Fruit fly (Drosophila melanogaster) whole organism, embryonic: Measurements from ENCODE around the gene Pink1.

Source experiments
- B-H1 ChIP-seq: fragments of 200-800 bp; sonication (Bioruptor generic); IDR thresholded peaks from 3 replicates; pipeline ENCODE4 v1.3.6; 2022; ENCODE audit warnings: missing biosample characterization, missing genetic modification characterization
- Bgb ChIP-seq: fragments of 200-800 bp; sonication (Bioruptor generic); IDR thresholded peaks from 2 replicates; pipeline ENCODE4 v1.3.6; 2022; ENCODE audit warnings: missing biosample characterization, missing genetic modification characterization; ENCODE audit not compliant: partially characterized antibody
- CG10147 ChIP-seq: fragments of 200-800 bp; sonication (Bioruptor generic); optimal IDR thresholded peaks from 2 replicates; lab custom pipeline; 2019; ENCODE audit warnings: missing biosample characterization, mild to moderate bottlenecking, missing genetic modification characterization, moderate library complexity
- CG10209 ChIP-seq: fragments of 200-800 bp; sonication (Bioruptor generic); optimal IDR thresholded peaks from 3 replicates; lab custom pipeline; 2017; ENCODE audit warnings: missing biosample characterization, mild to moderate bottlenecking, missing genetic modification characterization, missing genetic modification reagents
- CG1024 ChIP-seq: fragments of 200-800 bp; sonication (Bioruptor generic); IDR thresholded peaks from 2 replicates; pipeline ENCODE4 v1.3.6; 2022; ENCODE audit warnings: missing biosample characterization, missing genetic modification characterization
- CG11456 ChIP-seq: fragments of 200-800 bp; sonication (Bioruptor generic); IDR thresholded peaks from 3 replicates; pipeline ENCODE4 v1.3.6; 2022; ENCODE audit warnings: missing biosample characterization, missing genetic modification characterization
- CG11695 ChIP-seq: fragments of 200-800 bp; sonication (Bioruptor generic); IDR thresholded peaks from 3 replicates; pipeline ENCODE4 v1.3.6; 2022; ENCODE audit warnings: missing biosample characterization, missing genetic modification characterization
- CG11723 ChIP-seq: fragments of 200-800 bp; sonication (Bioruptor generic); optimal IDR thresholded peaks from 2 replicates; lab custom pipeline; 2017; ENCODE audit warnings: missing biosample characterization, mild to moderate bottlenecking, missing genetic modification characterization
- CG12071 ChIP-seq: fragments of 200-800 bp; sonication (Bioruptor generic); optimal IDR thresholded peaks from 3 replicates; lab custom pipeline; 2018; ENCODE audit warnings: missing biosample characterization, mild to moderate bottlenecking, missing genetic modification characterization
- CG13775 ChIP-seq: fragments of 200-800 bp; sonication (Bioruptor generic); optimal IDR thresholded peaks from 3 replicates; lab custom pipeline; 2017; ENCODE audit warnings: missing biosample characterization, mild to moderate bottlenecking, missing genetic modification characterization
- CG14710 ChIP-seq: fragments of 200-800 bp; sonication (Bioruptor generic); optimal IDR thresholded peaks from 3 replicates; lab custom pipeline; 2019; ENCODE audit warnings: missing biosample characterization, mild to moderate bottlenecking, missing genetic modification characterization, moderate library complexity
- CG1647 ChIP-seq: fragments of 200-800 bp; sonication (Bioruptor generic); optimal IDR thresholded peaks from 3 replicates; lab custom pipeline; 2016; ENCODE audit warnings: missing biosample characterization, missing genetic modification characterization
- CG18764 ChIP-seq: fragments of 200-800 bp; sonication (Bioruptor generic); optimal IDR thresholded peaks from 3 replicates; lab custom pipeline; 2016; ENCODE audit warnings: missing biosample characterization, missing genetic modification characterization
- CG2202 ChIP-seq: fragments of 200-800 bp; sonication (Bioruptor generic); optimal IDR thresholded peaks from 2 replicates; lab custom pipeline; 2018; ENCODE audit warnings: missing biosample characterization, mild to moderate bottlenecking, missing genetic modification characterization
- CG3065 ChIP-seq: fragments of 200-800 bp; sonication (Bioruptor generic); optimal IDR thresholded peaks from 2 replicates; lab custom pipeline; 2016; ENCODE audit warnings: missing biosample characterization, missing genetic modification characterization
- CG3163 ChIP-seq: fragments of 200-800 bp; sonication (Bioruptor generic); optimal IDR thresholded peaks from 3 replicates; lab custom pipeline; 2016; ENCODE audit warnings: missing biosample characterization, missing genetic modification characterization
- CG3838 ChIP-seq: fragments of 200-800 bp; sonication (Bioruptor generic); optimal IDR thresholded peaks from 3 replicates; lab custom pipeline; 2016; ENCODE audit warnings: missing biosample characterization, missing genetic modification characterization
- CG4404 ChIP-seq: fragments of 200-800 bp; sonication (Bioruptor generic); IDR thresholded peaks from 2 replicates; pipeline ENCODE4 v1.3.6; 2022; ENCODE audit warnings: missing biosample characterization, missing genetic modification characterization
- CG4707 ChIP-seq: fragments of 200-800 bp; sonication (Bioruptor generic); optimal IDR thresholded peaks from 2 replicates; lab custom pipeline; 2018; ENCODE audit warnings: missing biosample characterization, mild to moderate bottlenecking, missing genetic modification characterization, moderate library complexity
- CG6683 ChIP-seq: fragments of 200-800 bp; sonication (Bioruptor generic); optimal IDR thresholded peaks from 2 replicates; lab custom pipeline; 2017; ENCODE audit warnings: missing biosample characterization, mild to moderate bottlenecking, missing genetic modification characterization, missing genetic modification reagents
- CG7928 ChIP-seq: fragments of 200-800 bp; sonication (Bioruptor generic); optimal IDR thresholded peaks from 2 replicates; lab custom pipeline; 2017; ENCODE audit warnings: missing biosample characterization, mild to moderate bottlenecking, missing genetic modification characterization
- CG8359 ChIP-seq: fragments of 200-800 bp; sonication (Bioruptor generic); optimal IDR thresholded peaks from 2 replicates; lab custom pipeline; 2017; ENCODE audit warnings: missing biosample characterization, mild to moderate bottlenecking, missing genetic modification characterization, borderline replicate concordance
- CG9932 ChIP-seq: fragments of 200-800 bp; sonication (Bioruptor generic); IDR thresholded peaks from 2 replicates; pipeline ENCODE4 v1.3.6; 2022; ENCODE audit warnings: missing biosample characterization, missing genetic modification characterization
- Dad ChIP-seq: fragments of 200-800 bp; sonication (Bioruptor generic); optimal IDR thresholded peaks from 3 replicates; lab custom pipeline; 2016; ENCODE audit warnings: missing biosample characterization, missing genetic modification characterization
- Deaf1 ChIP-seq: fragments of 200-800 bp; optimal IDR thresholded peaks from 3 replicates; lab custom pipeline; 2019; ENCODE audit warnings: missing biosample characterization, mild to moderate bottlenecking, missing genetic modification characterization, moderate library complexity
- Eip74EF ChIP-seq, 2 experiments: fragments of 200-800 bp in 1 of 2; fragments of >200 bp in 1 of 2; sonication (Bioruptor generic) in 1 of 2; optimal IDR thresholded peaks; 2 replicates each; lab custom pipeline; 2017 to 2019; ENCODE audit warnings: missing biosample characterization in 2 of 2, missing genetic modification characterization in 2 of 2, mild to moderate bottlenecking in 1 of 2, moderate library complexity in 1 of 2
- Elba2 ChIP-seq: fragments of 200-800 bp; sonication (Bioruptor generic); optimal IDR thresholded peaks from 3 replicates; lab custom pipeline; 2016; ENCODE audit warnings: missing biosample characterization, missing genetic modification characterization
- Fer1 ChIP-seq: fragments of 200-800 bp; sonication (Bioruptor generic); optimal IDR thresholded peaks from 2 replicates; lab custom pipeline; 2017; ENCODE audit warnings: missing biosample characterization, mild to moderate bottlenecking, missing genetic modification characterization
- Gsc ChIP-seq: fragments of 200-800 bp; sonication (Bioruptor generic); IDR thresholded peaks from 2 replicates; pipeline ENCODE4 v1.3.6; 2022; ENCODE audit warnings: missing biosample characterization, missing genetic modification characterization
- Hand ChIP-seq: fragments of 200-800 bp; sonication (Bioruptor generic); optimal IDR thresholded peaks from 2 replicates; lab custom pipeline; 2017; ENCODE audit warnings: mild to moderate bottlenecking, missing biosample characterization, missing genetic modification reagents, missing genetic modification characterization
- Hsf ChIP-seq: fragments of 200-800 bp; sonication (Bioruptor generic); optimal IDR thresholded peaks from 3 replicates; lab custom pipeline; 2016; ENCODE audit warnings: missing biosample characterization, missing genetic modification characterization
- Kr ChIP-seq: fragments of 200-800 bp; sonication (Bioruptor generic); optimal IDR thresholded peaks from 2 replicates; lab custom pipeline; 2017; ENCODE audit warnings: missing biosample characterization, mild to moderate bottlenecking, missing genetic modification characterization
- Mrtf ChIP-seq: fragments of 200-800 bp; sonication (Bioruptor generic); IDR thresholded peaks from 3 replicates; pipeline ENCODE4 v1.3.6; 2022; ENCODE audit warnings: missing biosample characterization, missing genetic modification characterization
- Oli ChIP-seq: fragments of 200-800 bp; sonication (Bioruptor generic); optimal IDR thresholded peaks from 2 replicates; lab custom pipeline; 2018; ENCODE audit warnings: missing biosample characterization, mild to moderate bottlenecking, missing genetic modification characterization, moderate library complexity
- Sox100B ChIP-seq: fragments of 200-800 bp; sonication (Bioruptor generic); optimal IDR thresholded peaks from 3 replicates; lab custom pipeline; 2018; ENCODE audit warnings: missing biosample characterization, mild to moderate bottlenecking, missing genetic modification characterization
- Ssrp ChIP-seq: fragments of 200-800 bp; sonication (Bioruptor generic); optimal IDR thresholded peaks from 2 replicates; lab custom pipeline; 2018; ENCODE audit warnings: missing biosample characterization, mild to moderate bottlenecking, missing genetic modification characterization, moderate library complexity
- Tbp ChIP-seq: fragments of >200 bp; optimal IDR thresholded peaks from 2 replicates; lab custom pipeline; 2018; ENCODE audit warnings: missing biosample characterization, missing genetic modification characterization
- aop ChIP-seq: fragments of 200-800 bp; sonication (Bioruptor generic); IDR thresholded peaks from 2 replicates; pipeline ENCODE4 v1.3.6; 2022; ENCODE audit warnings: missing biosample characterization, missing genetic modification characterization
- ci ChIP-seq: fragments of 200-800 bp; sonication (Bioruptor generic); IDR thresholded peaks from 3 replicates; pipeline ENCODE4 v1.3.6; 2022; ENCODE audit warnings: missing biosample characterization, missing genetic modification characterization
- cwo ChIP-seq: fragments of 200-800 bp; sonication (Bioruptor generic); optimal IDR thresholded peaks from 3 replicates; lab custom pipeline; 2017; ENCODE audit warnings: missing biosample characterization, missing genetic modification characterization, mild to moderate bottlenecking, moderate library complexity, missing genetic modification reagents
- dmrt99B ChIP-seq: fragments of 200-800 bp; sonication (Bioruptor generic); optimal IDR thresholded peaks from 2 replicates; lab custom pipeline; 2018; ENCODE audit warnings: missing biosample characterization, mild to moderate bottlenecking, missing genetic modification characterization, moderate library complexity
- nom ChIP-seq: fragments of 200-800 bp; sonication (Bioruptor generic); optimal IDR thresholded peaks from 2 replicates; lab custom pipeline; 2017; ENCODE audit warnings: missing biosample characterization, missing genetic modification characterization, mild to moderate bottlenecking, moderate library complexity, missing genetic modification reagents
- oc ChIP-seq: fragments of 200-800 bp; sonication (Bioruptor generic); optimal IDR thresholded peaks from 2 replicates; lab custom pipeline; 2018; ENCODE audit warnings: missing biosample characterization, mild to moderate bottlenecking, missing genetic modification characterization, moderate library complexity
- repo ChIP-seq: fragments of 200-800 bp; sonication (Bioruptor generic); optimal IDR thresholded peaks from 2 replicates; lab custom pipeline; 2016; ENCODE audit warnings: missing biosample characterization, missing genetic modification characterization
- tin ChIP-seq: fragments of 200-800 bp; sonication (Bioruptor generic); optimal IDR thresholded peaks from 3 replicates; lab custom pipeline; 2016; ENCODE audit warnings: missing biosample characterization, missing genetic modification characterization
- trem ChIP-seq: fragments of 200-800 bp; optimal IDR thresholded peaks from 3 replicates; lab custom pipeline; 2019; ENCODE audit warnings: missing biosample characterization, mild to moderate bottlenecking, missing genetic modification characterization, moderate library complexity
- trh ChIP-seq: fragments of 200-800 bp; sonication (Bioruptor generic); optimal IDR thresholded peaks from 2 replicates; lab custom pipeline; 2016; ENCODE audit warnings: missing biosample characterization, missing genetic modification characterization
- tup ChIP-seq: fragments of 200-800 bp; sonication (Bioruptor generic); optimal IDR thresholded peaks from 2 replicates; lab custom pipeline; 2016; ENCODE audit warnings: missing biosample characterization, mild to moderate bottlenecking, missing genetic modification characterization, moderate library complexity
- wor ChIP-seq: fragments of 200-800 bp; sonication (Bioruptor generic); IDR thresholded peaks from 2 replicates; pipeline ENCODE4 v1.3.6; 2022; ENCODE audit warnings: missing biosample characterization, missing genetic modification characterization
- zen2 ChIP-seq: fragments of 200-800 bp; sonication (Bioruptor generic); IDR thresholded peaks from 3 replicates; pipeline ENCODE4 v1.3.6; 2022; ENCODE audit warnings: missing biosample characterization, missing genetic modification characterization; ENCODE audit not compliant: partially characterized antibody

The Pink1 gene

dm6 chrX:6642593-6643257 is 40.9 kb upstream of the Pink1 start (continued):
- TF ChIP-seq trem, result peak; percentile 42
- no peak for TF ChIP-seq tin (GFP tag; lab: Kevin White, UChicago)
- TF ChIP-seq wor (GFP tag; lab: Robert Waterston, UW), result no peak
- no peak for TF ChIP-seq Gsc (GFP tag; lab: Robert Waterston, UW)
- TF ChIP-seq CG18764 (GFP tag; lab: Kevin White, UChicago), result no peak
- TF ChIP-seq Tbp, result no peak
- no peak for TF ChIP-seq CG9932 (GFP tag; lab: Robert Waterston, UW)
- TF ChIP-seq CG4707 (GFP tag; lab: Kevin White, UChicago), result peak; percentile 21
- TF ChIP-seq CG11695 (GFP tag; lab: Robert Waterston, UW), result peak; percentile 61; the same call in 1 of the 3 replicates
- TF ChIP-seq oc (tag; lab: Kevin White, UChicago), result no peak
- TF ChIP-seq CG10147, result no peak
- TF ChIP-seq CG1024, result no peak
- no peak for TF ChIP-seq Bgb
- TF ChIP-seq tup (GFP tag; lab: Kevin White, UChicago), result no peak
- TF ChIP-seq CG1647 (GFP tag; lab: Kevin White, UChicago), result no peak
- TF ChIP-seq Fer1 (GFP tag; lab: Kevin White, UChicago), result no peak
- TF ChIP-seq CG14710 (tag; lab: Kevin White, UChicago), result peak; percentile 35
- TF ChIP-seq CG6683 (GFP tag; lab: Kevin White, UChicago), result no peak
- no peak for TF ChIP-seq Hand (GFP tag; lab: Kevin White, UChicago)
- TF ChIP-seq Oli (tag; lab: Kevin White, UChicago), result peak; percentile 54
- no peak for TF ChIP-seq Mrtf
- TF ChIP-seq Hsf (GFP tag; lab: Kevin White, UChicago), result no peak
- TF ChIP-seq CG4404 (GFP tag; lab: Robert Waterston, UW), result no peak
- TF ChIP-seq CG10209 (GFP tag; lab: Kevin White, UChicago), result no peak
- TF ChIP-seq CG3838 (GFP tag; lab: Kevin White, UChicago), result no peak
- no peak for TF ChIP-seq CG3065 (GFP tag; lab: Kevin White, UChicago)
- TF ChIP-seq dmrt99B (tag; lab: Kevin White, UChicago), result peak; percentile 38
- no peak for TF ChIP-seq cwo (GFP tag; lab: Kevin White, UChicago)
- no peak for TF ChIP-seq CG2202
- no peak for TF ChIP-seq CG12071 (GFP tag; lab: Kevin White, UChicago)
- TF ChIP-seq CG13775, result no peak
- TF ChIP-seq Kr (GFP tag; lab: Kevin White, UChicago), result no peak
- TF ChIP-seq CG11456 (GFP tag; lab: Robert Waterston, UW), result no peak
- TF ChIP-seq CG7928, result no peak
- peak; percentile 4 for TF ChIP-seq Ssrp (tag; lab: Kevin White, UChicago)
- peak; percentile 71; the same call in 2 of the 3 replicates for TF ChIP-seq ci (GFP tag; lab: Robert Waterston, UW)
- TF ChIP-seq Dad, result no peak
- no peak for TF ChIP-seq nom (GFP tag; lab: Kevin White, UChicago)
- TF ChIP-seq B-H1 (GFP tag; lab: Robert Waterston, UW), result peak; percentile 20; the same call in 1 of the 3 replicates
- TF ChIP-seq Elba2, result no peak
- TF ChIP-seq Sox100B (GFP tag; lab: Kevin White, UChicago), result peak; percentile 20
- no peak for TF ChIP-seq repo
- TF ChIP-seq trh, result no peak
- TF ChIP-seq zen2 (GFP tag; lab: Robert Waterston, UW), result no peak
- no peak for TF ChIP-seq Deaf1 (tag; lab: Kevin White, UChicago)
- TF ChIP-seq aop (GFP tag; lab: Robert Waterston, UW), result no peak
- TF ChIP-seq Eip74EF (GFP tag; optimal IDR thresholded peaks at IDR 0.05; lab: Kevin White, UChicago), result no peak
- TF ChIP-seq CG8359, result peak; percentile 4
- no peak for TF ChIP-seq CG3163
- no peak for TF ChIP-seq CG11723 (GFP tag; lab: Kevin White, UChicago)
